Fruit fly (Drosophila melanogaster) whole organism, prepupa: Measurements from ENCODE around the gene AstCC.

Experiments used
- CG10631 ChIP-seq: fragments of 200-800 bp; sonication (Bioruptor generic); optimal IDR thresholded peaks from 2 replicates; lab custom pipeline; 2016; ENCODE audit warnings: missing biosample characterization, missing genetic modification characterization
- CG10669 ChIP-seq: fragments of 200-800 bp; sonication (Bioruptor generic); optimal IDR thresholded peaks from 3 replicates; lab custom pipeline; 2018; ENCODE audit warnings: missing biosample characterization, mild to moderate bottlenecking, missing genetic modification characterization, moderate library complexity
- CG11902 ChIP-seq: fragments of 200-800 bp; sonication (Bioruptor generic); optimal IDR thresholded peaks from 3 replicates; lab custom pipeline; 2016; ENCODE audit warnings: missing biosample characterization, missing genetic modification characterization
- CG16779 ChIP-seq: fragments of 200-800 bp; sonication (Bioruptor generic); optimal IDR thresholded peaks from 3 replicates; lab custom pipeline; 2017; ENCODE audit warnings: missing biosample characterization, mild to moderate bottlenecking, missing genetic modification characterization
- CG3032 ChIP-seq: fragments of 200-800 bp; optimal IDR thresholded peaks from 2 replicates; lab custom pipeline; 2019; ENCODE audit warnings: missing biosample characterization, mild to moderate bottlenecking, missing genetic modification characterization, moderate library complexity
- CG34406 ChIP-seq: fragments of 200-800 bp; sonication (Bioruptor generic); optimal IDR thresholded peaks from 3 replicates; lab custom pipeline; 2016; ENCODE audit warnings: missing biosample characterization, missing genetic modification characterization
- CG3919 ChIP-seq: fragments of 200-800 bp; sonication (Bioruptor generic); optimal IDR thresholded peaks from 3 replicates; lab custom pipeline; 2016; ENCODE audit warnings: missing biosample characterization, missing genetic modification characterization
- CG6163 ChIP-seq: fragments of 200-800 bp; sonication (Bioruptor generic); IDR thresholded peaks from 3 replicates; pipeline ENCODE4 v1.3.6; 2022; ENCODE audit warnings: missing biosample characterization, missing genetic modification characterization
- CG6276 ChIP-seq: fragments of 200-800 bp; sonication (Bioruptor generic); optimal IDR thresholded peaks from 2 replicates; lab custom pipeline; 2017; ENCODE audit warnings: missing biosample characterization, mild to moderate bottlenecking, missing genetic modification characterization
- CG6792 ChIP-seq: fragments of 200-800 bp; sonication (Bioruptor generic); optimal IDR thresholded peaks from 3 replicates; lab custom pipeline; 2016; ENCODE audit warnings: missing biosample characterization, missing genetic modification characterization
- CG6808 ChIP-seq: fragments of 200-800 bp; sonication (Bioruptor generic); optimal IDR thresholded peaks from 3 replicates; lab custom pipeline; 2017; ENCODE audit warnings: missing biosample characterization, missing genetic modification characterization, mild to moderate bottlenecking, moderate library complexity, missing genetic modification reagents
- CG7368 ChIP-seq: fragments of 200-800 bp; sonication (Bioruptor generic); optimal IDR thresholded peaks from 3 replicates; lab custom pipeline; 2016; ENCODE audit warnings: missing biosample characterization, missing genetic modification characterization
- CG8319 ChIP-seq: fragments of 200-800 bp; sonication (Bioruptor generic); optimal IDR thresholded peaks from 3 replicates; lab custom pipeline; 2016; ENCODE audit warnings: missing biosample characterization, missing genetic modification characterization
- CG8632 ChIP-seq: fragments of 200-800 bp; sonication (Bioruptor generic); optimal IDR thresholded peaks from 3 replicates; lab custom pipeline; 2016; ENCODE audit warnings: missing biosample characterization, missing genetic modification characterization
- CG9139 ChIP-seq: fragments of 200-800 bp; sonication (Bioruptor generic); optimal IDR thresholded peaks from 3 replicates; lab custom pipeline; 2017; ENCODE audit warnings: missing biosample characterization, mild to moderate bottlenecking, missing genetic modification characterization
- Eip75B ChIP-seq: fragments of 200-800 bp; sonication (Bioruptor generic); optimal IDR thresholded peaks from 3 replicates; lab custom pipeline; 2016; ENCODE audit warnings: missing biosample characterization, missing genetic modification characterization
- Eip78C ChIP-seq: fragments of 200-800 bp; sonication (Bioruptor generic); peaks from one replicate; lab custom pipeline; 2016; ENCODE audit warnings: missing biosample characterization, missing genetic modification characterization
- Eip93F ChIP-seq: fragments of 200-800 bp; sonication (Bioruptor generic); optimal IDR thresholded peaks from 2 replicates; lab custom pipeline; 2016; ENCODE audit warnings: missing biosample characterization, mild to moderate bottlenecking, missing genetic modification characterization
- Ets21C ChIP-seq: fragments of 200-800 bp; sonication (Bioruptor generic); optimal IDR thresholded peaks from 3 replicates; lab custom pipeline; 2016; ENCODE audit warnings: missing biosample characterization, missing genetic modification characterization
- Ets96B ChIP-seq: fragments of 200-800 bp; optimal IDR thresholded peaks from 2 replicates; lab custom pipeline; 2019; ENCODE audit warnings: missing biosample characterization, mild to moderate bottlenecking, missing genetic modification characterization, moderate library complexity
- Hr39 ChIP-seq: fragments of 200-800 bp; sonication (Bioruptor generic); optimal IDR thresholded peaks from 2 replicates; lab custom pipeline; 2016; ENCODE audit warnings: missing biosample characterization, missing genetic modification characterization
- Hr4 ChIP-seq: fragments of 200-800 bp; sonication (Bioruptor generic); optimal IDR thresholded peaks from 3 replicates; lab custom pipeline; 2016; ENCODE audit warnings: missing biosample characterization, missing genetic modification characterization
- Met ChIP-seq: fragments of 200-800 bp; sonication (Bioruptor generic); optimal IDR thresholded peaks from 3 replicates; lab custom pipeline; 2016; ENCODE audit warnings: missing biosample characterization, missing genetic modification characterization
- Smox ChIP-seq: fragments of 200-800 bp; sonication (Bioruptor generic); optimal IDR thresholded peaks from 3 replicates; lab custom pipeline; 2016; ENCODE audit warnings: missing biosample characterization, missing genetic modification characterization
- Sox102F ChIP-seq: fragments of 200-800 bp; sonication (Bioruptor generic); optimal IDR thresholded peaks from 2 replicates; lab custom pipeline; 2016; ENCODE audit warnings: missing biosample characterization, mild to moderate bottlenecking, missing genetic modification characterization
- Sox14 ChIP-seq: fragments of 200-800 bp; sonication (Bioruptor generic); optimal IDR thresholded peaks from 3 replicates; lab custom pipeline; 2016; ENCODE audit warnings: missing biosample characterization, missing genetic modification characterization
- achi ChIP-seq: fragments of 200-800 bp; sonication (Bioruptor generic); optimal IDR thresholded peaks from 3 replicates; lab custom pipeline; 2016; ENCODE audit warnings: missing biosample characterization, missing genetic modification characterization
- acj6 ChIP-seq: fragments of 200-800 bp; sonication (Bioruptor generic); optimal IDR thresholded peaks from 3 replicates; lab custom pipeline; 2016; ENCODE audit warnings: missing biosample characterization, missing genetic modification characterization
- dsx ChIP-seq: fragments of 200-800 bp; optimal IDR thresholded peaks from 3 replicates; lab custom pipeline; 2019; ENCODE audit warnings: missing biosample characterization, mild to moderate bottlenecking, missing genetic modification characterization, moderate library complexity; ENCODE audit not compliant: poor library complexity, severe bottlenecking
- esn ChIP-seq: fragments of 200-800 bp; sonication (Bioruptor generic); optimal IDR thresholded peaks from 2 replicates; lab custom pipeline; 2016; ENCODE audit warnings: missing biosample characterization, mild to moderate bottlenecking, missing genetic modification characterization, moderate library complexity
- fd85E ChIP-seq: fragments of 200-800 bp; sonication (Bioruptor generic); optimal IDR thresholded peaks from 3 replicates; lab custom pipeline; 2016; ENCODE audit warnings: missing biosample characterization, missing genetic modification characterization
- fkh ChIP-seq: fragments of 200-800 bp; sonication (Bioruptor generic); optimal IDR thresholded peaks from 3 replicates; lab custom pipeline; 2017; ENCODE audit warnings: missing biosample characterization, mild to moderate bottlenecking, missing genetic modification characterization, moderate library complexity
- lz ChIP-seq: fragments of 200-800 bp; sonication (Bioruptor generic); optimal IDR thresholded peaks from 3 replicates; lab custom pipeline; 2016; ENCODE audit warnings: missing biosample characterization, missing genetic modification characterization
- net ChIP-seq: fragments of 200-800 bp; sonication (Bioruptor generic); optimal IDR thresholded peaks from 3 replicates; lab custom pipeline; 2016; ENCODE audit warnings: missing biosample characterization, missing genetic modification characterization
- pdm3 ChIP-seq: fragments of 200-800 bp; sonication (Bioruptor generic); optimal IDR thresholded peaks from 3 replicates; lab custom pipeline; 2016; ENCODE audit warnings: missing biosample characterization, missing genetic modification characterization
- salr ChIP-seq, 2 experiments: fragments of 200-800 bp; sonication (Bioruptor generic); optimal IDR thresholded peaks; 3 replicates each; lab custom pipeline; 2016 to 2018; ENCODE audit warnings: missing biosample characterization in 2 of 2, missing genetic modification characterization in 2 of 2, mild to moderate bottlenecking in 1 of 2
- spab ChIP-seq: fragments of 200-800 bp; sonication (Bioruptor generic); optimal IDR thresholded peaks from 2 replicates; lab custom pipeline; 2017; ENCODE audit warnings: missing biosample characterization, mild to moderate bottlenecking, missing genetic modification characterization, missing genetic modification reagents
- ss ChIP-seq, 2 experiments: fragments of 200-800 bp; sonication (Bioruptor generic); optimal IDR thresholded peaks; 2 replicates in 1 of 2; 3 replicates in 1 of 2; lab custom pipeline; 2017 to 2018; ENCODE audit warnings: mild to moderate bottlenecking in 2 of 2, missing biosample characterization in 2 of 2, missing genetic modification characterization in 2 of 2, moderate library complexity in 1 of 2
- svp ChIP-seq: fragments of 200-800 bp; sonication (Bioruptor generic); peaks from one replicate; lab custom pipeline; 2016; ENCODE audit warnings: missing biosample characterization, missing genetic modification characterization
- topi ChIP-seq: fragments of 200-800 bp; sonication (Bioruptor generic); optimal IDR thresholded peaks from 3 replicates; lab custom pipeline; 2016; ENCODE audit warnings: missing biosample characterization, missing genetic modification characterization
- vri ChIP-seq: fragments of 200-800 bp; sonication (Bioruptor generic); optimal IDR thresholded peaks from 3 replicates; lab custom pipeline; 2016; ENCODE audit warnings: missing biosample characterization, mild to moderate bottlenecking, missing genetic modification characterization

AstCC gene

DNA sequence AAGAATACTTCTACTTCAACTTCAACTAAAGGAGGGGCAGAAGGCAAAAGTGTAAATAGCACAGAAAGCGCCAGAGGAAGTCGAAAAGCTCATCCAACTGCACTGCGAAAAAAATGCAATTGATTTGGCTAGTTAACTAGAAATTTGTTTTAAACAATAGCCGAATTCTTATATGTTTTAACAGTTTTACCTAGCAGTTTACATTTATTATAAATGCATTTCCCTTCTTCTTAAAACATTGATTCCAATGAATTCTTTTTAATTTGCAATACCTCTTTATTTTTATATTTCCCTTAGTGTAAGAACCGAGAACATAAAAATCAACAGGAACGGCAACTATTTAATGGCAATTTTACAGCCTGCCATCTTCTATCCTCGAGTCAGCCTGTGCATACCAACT is 36.7 kb downstream of the AstCC start:
- TF ChIP-seq net (GFP tag; lab: Kevin White, UChicago) (no peak), CG3032 (tag; lab: Kevin White, UChicago) (peak; percentile 59), pdm3 (GFP tag; lab: Kevin White, UChicago) (no peak), Met (no peak), Ets96B (peak; percentile 58), CG6808 (GFP tag; lab: Kevin White, UChicago) (peak; percentile 37), CG34406 (no peak), achi (GFP tag; lab: Kevin White, UChicago) (peak; percentile 13), acj6 (GFP tag; lab: Kevin White, UChicago) (no peak), fd85E (GFP tag; lab: Kevin White, UChicago) (no peak), CG8319 (GFP tag; lab: Kevin White, UChicago) (no peak), fkh (GFP tag; lab: Kevin White, UChicago) (no peak), CG10669 (GFP tag; lab: Kevin White, UChicago) (peak; percentile 49), svp (GFP tag; lab: Kevin White, UChicago) (no peak), Eip75B (GFP tag; lab: Kevin White, UChicago) (peak; percentile 46), Eip78C (peak; percentile 83), CG11902 (GFP tag; lab: Kevin White, UChicago) (no peak), Hr4 (GFP tag; lab: Kevin White, UChicago) (peak; percentile 0), CG6163 (0 out of 3 replicates have a peak, but pooled peaks have one; percentile 30), CG8632 (GFP tag; lab: Kevin White, UChicago) (no peak), dsx (GFP tag; lab: Kevin White, UChicago) (peak; percentile 57), CG3919 (GFP tag; lab: Kevin White, UChicago) (peak; percentile 41), CG16779 (tag; lab: Kevin White, UChicago) (no peak), CG6792 (no peak), Hr39 (no peak), spab (GFP tag; lab: Kevin White, UChicago) (peak; percentile 33), lz (GFP tag; lab: Kevin White, UChicago) (no peak), Smox (GFP tag; lab: Kevin White, UChicago) (no peak), CG9139 (GFP tag; lab: Kevin White, UChicago) (no peak), CG10631 (GFP tag; lab: Kevin White, UChicago) (peak; percentile 34), ss (GFP tag; optimal IDR thresholded peaks at IDR 0.05; lab: Kevin White, UChicago) (peak; percentile 13 to 27), Sox14 (GFP tag; lab: Kevin White, UChicago) (no peak), CG7368 (GFP tag; lab: Kevin White, UChicago) (no peak), Sox102F (no peak)

DNA sequence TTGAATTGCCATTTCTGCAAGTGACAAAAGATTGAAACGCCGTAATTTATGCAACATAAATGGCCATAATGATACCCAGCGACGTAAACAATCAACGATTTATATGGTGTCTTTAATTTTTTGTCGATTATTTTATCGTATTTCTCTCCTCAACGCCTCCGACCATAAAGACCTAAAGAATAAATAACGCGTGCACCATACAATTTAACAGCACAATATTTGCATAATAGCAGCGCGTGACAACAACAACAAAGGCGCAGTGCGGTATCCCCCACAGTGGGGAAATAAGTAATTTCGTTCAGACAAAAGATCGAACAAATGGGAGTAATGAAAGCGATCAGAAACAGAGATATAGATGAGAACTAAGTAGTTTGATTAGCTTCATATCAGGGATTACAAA is 39.0 kb downstream of the AstCC start:
- TF ChIP-seq salr (GFP tag; optimal IDR thresholded peaks at IDR 0.05; lab: Kevin White, UChicago) (no peak), CG6276 (no peak), fkh (GFP tag; lab: Kevin White, UChicago) (peak; percentile 51), vri (peak; percentile 61), topi (GFP tag; lab: Kevin White, UChicago) (peak; percentile 20), Met (peak; percentile 19), Sox14 (GFP tag; lab: Kevin White, UChicago) (peak; percentile 1), Ets21C (GFP tag; lab: Kevin White, UChicago) (no peak), Sox102F (peak; percentile 3), esn (GFP tag; lab: Kevin White, UChicago) (no peak), Eip93F (GFP tag; lab: Kevin White, UChicago) (peak; percentile 29)
